Worm (Caenorhabditis elegans): ENCODE results near the gene T23F11.2.

Gene T23F11.2

ce11 chrIII:4649363-4649768, 5.9 kb downstream of the T23F11.2 start (continued):
- TF ChIP-seq nhr-25 (tag; optimal IDR thresholded peaks at IDR 0.05) (peak; percentile 96), mab-5 (tag; optimal IDR thresholded peaks at IDR 0.05) (peak; percentile 58)

ce11 chrIII:4647878-4648277, 7.4 kb downstream of the T23F11.2 start, which contains the start of gene T23F11.6:
TSS of gene T23F11.6 (minus strand) at chrIII:4647922.
- TF ChIP-seq zag-1 (tag; optimal IDR thresholded peaks at IDR 0.05) = no peak
- no peak for TF ChIP-seq lin-13 (GFP tag; optimal IDR thresholded peaks at IDR 0.05)
- TF ChIP-seq elt-1 (tag; optimal IDR thresholded peaks at IDR 0.05) = no peak
- TF ChIP-seq nhr-6 (tag; optimal IDR thresholded peaks at IDR 0.05) = no peak
- TF ChIP-seq crh-2 (tag; optimal IDR thresholded peaks at IDR 0.05) = peak; percentile 5
- no peak for TF ChIP-seq mab-5 (tag; optimal IDR thresholded peaks at IDR 0.05)
- no peak for TF ChIP-seq sem-4 (tag; optimal IDR thresholded peaks at IDR 0.05)
- peak; percentile 63 for TF ChIP-seq fos-1 (tag; optimal IDR thresholded peaks at IDR 0.05)
- no peak for TF ChIP-seq nhr-10 (tag; optimal IDR thresholded peaks at IDR 0.05)

- TF ChIP-seq nhr-6 (tag; optimal IDR thresholded peaks at IDR 0.05) = no peak
- no peak for TF ChIP-seq snpc-4 (tag; optimal IDR thresholded peaks at IDR 0.05)
- TF ChIP-seq nhr-237 (tag; optimal IDR thresholded peaks at IDR 0.05) = no peak
- no peak for TF ChIP-seq F13H6.1 (tag; optimal IDR thresholded peaks at IDR 0.05)
- TF ChIP-seq alr-1 (tag; optimal IDR thresholded peaks at IDR 0.05) = no peak
- no peak for TF ChIP-seq gmeb-1 (tag; optimal IDR thresholded peaks at IDR 0.05)
- TF ChIP-seq skn-1 (tag; optimal IDR thresholded peaks at IDR 0.05) = no peak
- no peak for TF ChIP-seq R02D3.7 (tag; optimal IDR thresholded peaks at IDR 0.05)
- TF ChIP-seq nhr-23 (tag; optimal IDR thresholded peaks at IDR 0.05) = no peak
- TF ChIP-seq Y55F3AM.14 (GFP tag; optimal IDR thresholded peaks at IDR 0.05) = no peak
- TF ChIP-seq nhr-11 (tag; optimal IDR thresholded peaks at IDR 0.05) = no peak
- TF ChIP-seq sem-4 (tag; optimal IDR thresholded peaks at IDR 0.05) = no peak
- TF ChIP-seq elt-1 (tag; optimal IDR thresholded peaks at IDR 0.05) = no peak
- no peak for TF ChIP-seq nhr-12 (tag; optimal IDR thresholded peaks at IDR 0.05)
- no peak for TF ChIP-seq nhr-25 (tag; optimal IDR thresholded peaks at IDR 0.05)
- TF ChIP-seq ztf-4 (tag; optimal IDR thresholded peaks at IDR 0.05) = no peak
- TF ChIP-seq ceh-82 (tag; optimal IDR thresholded peaks at IDR 0.05) = no peak
These were observed 8.0 kb downstream of the T23F11.2 start for ce11 chrIII:4647341-4647740.

- no peak for TF ChIP-seq nhr-77 (tag; optimal IDR thresholded peaks at IDR 0.05)
- TF ChIP-seq nhr-12 (tag; optimal IDR thresholded peaks at IDR 0.05) = no peak
- TF ChIP-seq nhr-237 (tag; optimal IDR thresholded peaks at IDR 0.05) = no peak
- TF ChIP-seq F13H6.1 (tag; optimal IDR thresholded peaks at IDR 0.05) = no peak
- TF ChIP-seq mdl-1 (tag; optimal IDR thresholded peaks at IDR 0.05) = no peak
- TF ChIP-seq snpc-4 (tag; optimal IDR thresholded peaks at IDR 0.05) = no peak
- TF ChIP-seq unc-39 (tag; optimal IDR thresholded peaks at IDR 0.05) = no peak
- no peak for TF ChIP-seq elt-1 (tag; optimal IDR thresholded peaks at IDR 0.05)
- no peak for TF ChIP-seq sem-4 (tag; optimal IDR thresholded peaks at IDR 0.05)
- no peak for TF ChIP-seq ztf-1 (GFP tag; conservative IDR thresholded peaks at IDR 0.05)
- TF ChIP-seq mbf-1 (tag; optimal IDR thresholded peaks at IDR 0.05) = no peak
- no peak for TF ChIP-seq skn-1 (tag; optimal IDR thresholded peaks at IDR 0.05)
- no peak for TF ChIP-seq ztf-4 (tag; optimal IDR thresholded peaks at IDR 0.05)
- TF ChIP-seq sma-3 (GFP tag; optimal IDR thresholded peaks at IDR 0.05) = no peak
These were observed 9.1 kb downstream of the T23F11.2 start, which contains the start of gene pqn-29 for ce11 chrIII:4646246-4646645. TSS of gene pqn-29 (minus strand) at chrIII:4646346.

ce11 chrIII:4643262-4643661, 12.0 kb downstream of the T23F11.2 start, which contains the start of gene pfas-1:
TSS of gene pfas-1 (minus strand) at chrIII:4643310.
- peak; percentile 77 for TF ChIP-seq fos-1 (tag; optimal IDR thresholded peaks at IDR 0.05)
- TF ChIP-seq blmp-1 (tag; optimal IDR thresholded peaks at IDR 0.05; ENCODE audit: insufficient read depth) = no peak

- TF ChIP-seq unc-39 (tag; optimal IDR thresholded peaks at IDR 0.05) (no peak), lin-11 (tag; optimal IDR thresholded peaks at IDR 0.05) (no peak)
These were observed 20.4 kb downstream of the T23F11.2 start, which contains the start of gene clec-153 for ce11 chrIII:4634947-4635346. TSS of gene clec-153 (plus strand) at chrIII:4635247.

- TF ChIP-seq mdl-1 (tag; optimal IDR thresholded peaks at IDR 0.05) (no peak), C34F6.9 (tag; optimal IDR thresholded peaks at IDR 0.05) (no peak), nhr-21 (tag; optimal IDR thresholded peaks at IDR 0.05) (no peak), nhr-6 (tag; optimal IDR thresholded peaks at IDR 0.05) (no peak), nhr-129 (tag; optimal IDR thresholded peaks at IDR 0.05) (no peak), crh-2 (tag; optimal IDR thresholded peaks at IDR 0.05) (no peak), ceh-82 (tag; optimal IDR thresholded peaks at IDR 0.05) (no peak), fos-1 (tag; optimal IDR thresholded peaks at IDR 0.05) (no peak), nhr-25 (tag; optimal IDR thresholded peaks at IDR 0.05) (no peak), unc-55 (GFP tag; optimal IDR thresholded peaks at IDR 0.05) (no peak), ztf-11 (tag; optimal IDR thresholded peaks at IDR 0.05) (no peak), lin-11 (tag; optimal IDR thresholded peaks at IDR 0.05) (no peak), lin-13 (GFP tag; optimal IDR thresholded peaks at IDR 0.05) (no peak), aly-2 (tag; optimal IDR thresholded peaks at IDR 0.05) (no peak), ceh-16 (tag; optimal IDR thresholded peaks at IDR 0.05) (no peak), ztf-4 (tag; optimal IDR thresholded peaks at IDR 0.05) (no peak), ama-1 (optimal IDR thresholded peaks at IDR 0.05) (no peak), nhr-12 (tag; optimal IDR thresholded peaks at IDR 0.05) (no peak)
These were observed 27.1 kb downstream of the T23F11.2 start, which contains the start of gene clec-151 for ce11 chrIII:4628165-4628564. TSS of gene clec-151 (plus strand) at chrIII:4628465.

All from whole organism, L2 larva.